Worm (Caenorhabditis elegans) whole organism, young adult: ENCODE data around the gene F45B8.5.

Experiments
- B0261.1 ChIP-seq: sonication (generic microtip); optimal IDR thresholded peaks from 2 replicates; lab custom pipeline; 2016; ENCODE audit warnings: mild to moderate bottlenecking, missing genetic modification characterization, moderate library complexity, missing compliant biosample characterization
- F22D6.2 ChIP-seq: sonication (generic microtip); optimal IDR thresholded peaks from 2 replicates; lab custom pipeline; 2016; ENCODE audit warnings: mild to moderate bottlenecking, missing genetic modification characterization, missing compliant biosample characterization
- F33H1.4 ChIP-seq: fragments of 200-800 bp; sonication (Bioruptor generic); IDR thresholded peaks from 2 replicates; pipeline ENCODE4 v1.3.6; 2022; ENCODE audit warnings: missing genetic modification reagents, missing genetic modification characterization, missing compliant biosample characterization
- F49E8.2 ChIP-seq: sonication (generic microtip); optimal IDR thresholded peaks from 3 replicates; lab custom pipeline; 2017; ENCODE audit warnings: missing genetic modification characterization, mild to moderate bottlenecking, missing compliant biosample characterization, antibody characterized with exemption, moderate library complexity; ENCODE audit not compliant: insufficient read depth
- K12H6.12 ChIP-seq: fragments of 200-800 bp; sonication (Bioruptor generic); optimal IDR thresholded peaks from 2 replicates; lab custom pipeline; 2018; ENCODE audit warnings: mild to moderate bottlenecking, missing genetic modification characterization, missing compliant biosample characterization
- Y79H2A.3 ChIP-seq: fragments of 200-800 bp; sonication (Bioruptor generic); conservative IDR thresholded peaks from 2 replicates; pipeline ENCODE4 v1.3.6; 2022; ENCODE audit warnings: missing genetic modification reagents, missing genetic modification characterization, missing compliant biosample characterization
- akir-1 ChIP-seq: fragments of 200-800 bp; sonication (Bioruptor generic); optimal IDR thresholded peaks from 2 replicates; lab custom pipeline; 2018; ENCODE audit warnings: mild to moderate bottlenecking, missing genetic modification characterization, moderate library complexity, missing compliant biosample characterization
- cebp-1 ChIP-seq, 2 experiments: fragments of 200-800 bp in 1 of 2; sonication (Bioruptor generic) in 1 of 2; sonication (generic microtip) in 1 of 2; IDR thresholded peaks in 1 of 2; optimal IDR thresholded peaks in 1 of 2; 2 replicates each; pipeline versions ENCODE4 v1.3.6 to Lab custom; 2017 to 2022; ENCODE audit warnings: missing compliant biosample characterization in 2 of 2, missing genetic modification characterization in 2 of 2, mild to moderate bottlenecking in 1 of 2, missing genetic modification reagents in 1 of 2, moderate library complexity in 1 of 2
- dpff-1 ChIP-seq: sonication (generic microtip); optimal IDR thresholded peaks from 2 replicates; lab custom pipeline; 2017; ENCODE audit warnings: mild to moderate bottlenecking, missing genetic modification characterization, missing compliant biosample characterization
- ets-4 ChIP-seq: fragments of 200-800 bp; sonication (Bioruptor generic); optimal IDR thresholded peaks from 2 replicates; lab custom pipeline; 2018; ENCODE audit warnings: mild to moderate bottlenecking, missing genetic modification characterization, missing compliant biosample characterization
- fkh-3 ChIP-seq: sonication (generic microtip); optimal IDR thresholded peaks from 2 replicates; lab custom pipeline; 2016; ENCODE audit warnings: mild to moderate bottlenecking, missing genetic modification characterization, missing compliant biosample characterization
- gei-17 ChIP-seq: fragments of 200-800 bp; sonication (Bioruptor generic); optimal IDR thresholded peaks from 2 replicates; lab custom pipeline; 2018; ENCODE audit warnings: mild to moderate bottlenecking, missing genetic modification characterization, missing compliant biosample characterization
- hmg-1.2 ChIP-seq: fragments of 200-800 bp; sonication (Bioruptor generic); IDR thresholded peaks from 2 replicates; pipeline ENCODE4 v1.3.6; 2022; ENCODE audit warnings: missing genetic modification reagents, missing genetic modification characterization, missing compliant biosample characterization
- let-526 ChIP-seq: fragments of 200-800 bp; sonication (Bioruptor generic); IDR thresholded peaks from 2 replicates; pipeline ENCODE4 v1.3.6; 2022; ENCODE audit warnings: missing genetic modification reagents, missing genetic modification characterization, missing compliant biosample characterization
- let-607 ChIP-seq, 2 experiments: fragments of 200-800 bp in 1 of 2; sonication (Bioruptor generic) in 1 of 2; sonication (generic microtip) in 1 of 2; optimal IDR thresholded peaks; 2 replicates each; lab custom pipeline; 2016 to 2018; ENCODE audit warnings: mild to moderate bottlenecking in 2 of 2, missing compliant biosample characterization in 2 of 2, missing genetic modification characterization in 2 of 2, moderate library complexity in 2 of 2, missing genotype in 1 of 2
- lir-1 ChIP-seq: fragments of 200-800 bp; sonication (Bioruptor generic); conservative IDR thresholded peaks from 2 replicates; pipeline ENCODE4 v1.3.6; 2022; ENCODE audit warnings: missing genetic modification reagents, missing genetic modification characterization, missing compliant biosample characterization
- madf-10 ChIP-seq: sonication (generic microtip); optimal IDR thresholded peaks from 2 replicates; lab custom pipeline; 2016; ENCODE audit warnings: mild to moderate bottlenecking, missing genetic modification characterization, missing compliant biosample characterization
- mel-28 ChIP-seq: sonication (generic microtip); optimal IDR thresholded peaks from 2 replicates; lab custom pipeline; 2016; ENCODE audit warnings: borderline replicate concordance, mild to moderate bottlenecking, missing genetic modification characterization, missing compliant biosample characterization
- nfya-1 ChIP-seq: sonication (generic microtip); optimal IDR thresholded peaks from 2 replicates; lab custom pipeline; 2017; ENCODE audit warnings: antibody characterized with exemption, missing compliant biosample characterization, missing genetic modification characterization, borderline replicate concordance; ENCODE audit not compliant: insufficient read depth
- nhr-27 ChIP-seq: fragments of 200-800 bp; sonication (Bioruptor generic); optimal IDR thresholded peaks from 2 replicates; lab custom pipeline; 2018; ENCODE audit warnings: mild to moderate bottlenecking, missing genetic modification characterization, moderate library complexity, missing compliant biosample characterization
- nhr-80 ChIP-seq: sonication (generic microtip); optimal IDR thresholded peaks from 2 replicates; lab custom pipeline; 2016; ENCODE audit warnings: missing genetic modification characterization, missing compliant biosample characterization
- repo-1 ChIP-seq: sonication (generic microtip); optimal IDR thresholded peaks from 2 replicates; lab custom pipeline; 2017; ENCODE audit warnings: mild to moderate bottlenecking, missing genetic modification characterization, missing compliant biosample characterization
- snpc-1.1 ChIP-seq: sonication (generic microtip); optimal IDR thresholded peaks from 2 replicates; lab custom pipeline; 2017; ENCODE audit warnings: missing genetic modification characterization, mild to moderate bottlenecking, missing compliant biosample characterization, antibody characterized with exemption, moderate library complexity, missing genotype, missing genetic modification reagents; ENCODE audit not compliant: insufficient read depth
- snpc-1.3 ChIP-seq: sonication (generic microtip); optimal IDR thresholded peaks from 2 replicates; lab custom pipeline; 2017; ENCODE audit warnings: missing genetic modification characterization, mild to moderate bottlenecking, missing compliant biosample characterization, antibody characterized with exemption, moderate library complexity, missing genotype, missing genetic modification reagents; ENCODE audit not compliant: insufficient read depth
- snpc-4 ChIP-seq, 5 experiments: fragments of 150-350 bp in 1 of 5; sonication (generic microtip) in 4 of 5; optimal IDR thresholded peaks; 2 replicates each; lab custom pipeline; 2014 to 2018; ENCODE audit warnings: missing genetic modification characterization in 5 of 5, missing biosample characterization in 3 of 5, antibody characterized with exemption in 2 of 5, mild to moderate bottlenecking in 2 of 5, missing compliant biosample characterization in 2 of 5, missing genotype in 2 of 5, moderate library complexity in 2 of 5, missing genetic modification reagents in 1 of 5
- somi-1 ChIP-seq: fragments of 200-800 bp; sonication (Bioruptor generic); optimal IDR thresholded peaks from 2 replicates; lab custom pipeline; 2018; ENCODE audit warnings: mild to moderate bottlenecking, missing genetic modification characterization, missing compliant biosample characterization
- unc-130 ChIP-seq: sonication (generic microtip); optimal IDR thresholded peaks from 2 replicates; lab custom pipeline; 2016; ENCODE audit warnings: missing genetic modification reagents, missing genetic modification characterization, missing compliant biosample characterization
- unc-62 ChIP-seq: fragments of 150-350 bp; optimal IDR thresholded peaks from 2 replicates; lab custom pipeline; 2014; ENCODE audit warnings: missing biosample characterization, missing genetic modification reagents, missing genetic modification characterization
- xnd-1 ChIP-seq: sonication (generic microtip); optimal IDR thresholded peaks from 2 replicates; lab custom pipeline; 2016; ENCODE audit warnings: missing genotype, missing genetic modification reagents, missing genetic modification characterization, missing compliant biosample characterization

F45B8.5 gene

ce11 chrX:14922758-14923157 is 43.1 kb upstream of the F45B8.5 start (continued):
- TF ChIP-seq snpc-1.3 (tag; lab: Kevin White, UChicago), result no peak
- TF ChIP-seq, all 124 proteins: peak for 0

- TF ChIP-seq unc-130 (GFP tag; lab: Kevin White, UChicago), result no peak
- no peak for TF ChIP-seq mel-28 (tag; lab: Kevin White, UChicago)
- TF ChIP-seq let-526 (GFP tag; lab: Robert Waterston, UW), result no peak
- TF ChIP-seq nhr-80, result no peak
- no peak for TF ChIP-seq nfya-1 (tag; lab: Kevin White, UChicago)
- no peak for TF ChIP-seq akir-1 (GFP tag; lab: Kevin White, UChicago)
- no peak for TF ChIP-seq snpc-1.3 (tag; lab: Kevin White, UChicago)
- no peak for TF ChIP-seq unc-62 (GFP tag; lab: Kevin White, UChicago)
- TF ChIP-seq F49E8.2 (tag; lab: Kevin White, UChicago), result no peak
- no peak for TF ChIP-seq lir-1
- TF ChIP-seq gei-17 (GFP tag; lab: Kevin White, UChicago), result no peak
Measured at ce11 chrX:14928854-14929253, 37.0 kb upstream of the F45B8.5 start, which contains the start of gene ntr-2. Gene ntr-2, minus strand, starts transcription at chrX:14928954.

ce11 chrX:14929512-14929911 is 36.3 kb upstream of the F45B8.5 start:
- TF ChIP-seq somi-1 (GFP tag; lab: Kevin White, UChicago) (no peak), F22D6.2 (tag; lab: Kevin White, UChicago) (no peak), Y79H2A.3 (GFP tag; lab: Robert Waterston, UW) (no peak), dpff-1 (tag; lab: Kevin White, UChicago) (no peak), repo-1 (tag; lab: Kevin White, UChicago) (no peak), B0261.1 (tag; lab: Kevin White, UChicago) (no peak), F33H1.4 (GFP tag; lab: Robert Waterston, UW) (no peak), snpc-1.1 (no peak), nhr-27 (tag; lab: Kevin White, UChicago) (no peak), K12H6.12 (tag; lab: Kevin White, UChicago) (no peak)

ce11 chrX:14931443-14931842 is 34.4 kb upstream of the F45B8.5 start:
- TF ChIP-seq snpc-1.1, result peak; percentile 58
- TF ChIP-seq cebp-1 (GFP tag; IDR thresholded peaks at IDR 0.05; lab: Robert Waterston, UW), result no peak
- TF ChIP-seq cebp-1 (tag; optimal IDR thresholded peaks at IDR 0.05; lab: Kevin White, UChicago), result no peak
- no peak for TF ChIP-seq madf-10 (tag; lab: Kevin White, UChicago)
- peak; percentile 12 for TF ChIP-seq snpc-4 (GFP tag; optimal IDR thresholded peaks at IDR 0.05; lab: Kevin White, UChicago)
- TF ChIP-seq snpc-4 (tag; optimal IDR thresholded peaks at IDR 0.05; lab: Kevin White, UChicago), result peak in 2 of 4 experiments; percentile 77 to 88
- TF ChIP-seq, all 124 proteins: peak for 2

ce11 chrX:14938188-14938587 is 27.7 kb upstream of the F45B8.5 start:
- TF ChIP-seq ets-4 (GFP tag; lab: Kevin White, UChicago) (no peak), hmg-1.2 (GFP tag; lab: Robert Waterston, UW) (peak; percentile 57; the same call in 1 of the 2 replicates), akir-1 (GFP tag; lab: Kevin White, UChicago) (no peak), fkh-3 (tag; lab: Kevin White, UChicago) (peak; percentile 2), snpc-1.1 (peak; percentile 56), snpc-4 (GFP tag; optimal IDR thresholded peaks at IDR 0.05; lab: Kevin White, UChicago) (peak; percentile 44), snpc-4 (tag; optimal IDR thresholded peaks at IDR 0.05; lab: Kevin White, UChicago) (peak; percentile 62 to 94 (median 84)), xnd-1 (tag; lab: Kevin White, UChicago) (no peak), let-607 (tag; optimal IDR thresholded peaks at IDR 0.05; lab: Kevin White, UChicago) (peak in 1 of 2 experiments; percentile 5)
